Worm (Caenorhabditis elegans): Measurements from ENCODE around the gene ubc-17.

- TF ChIP-seq flh-1 (GFP tag; optimal IDR thresholded peaks at IDR 0.05) (no peak), ceh-83 (GFP tag; optimal IDR thresholded peaks at IDR 0.05) (no peak), nhr-237 (tag; optimal IDR thresholded peaks at IDR 0.05) (no peak), pha-4 (tag; optimal IDR thresholded peaks at IDR 0.05) (no peak), mep-1 (tag; optimal IDR thresholded peaks at IDR 0.05) (no peak)
Observed at ce11 chrX:7033716-7034270, 16.6 kb upstream of the ubc-17 start.
